Worm (Caenorhabditis elegans) whole organism, young adult: ENCODE measurements around the gene oac-14.
A peak's percentile ranks its signal among the peaks of the same experiment; 100 is the strongest.
"Not testable (repeated sequence)": the region's sequence is repeated elsewhere in the genome, so short reads cannot be mapped to it uniquely, and the experiment has no call there.

ENCODE experiments used
- B0035.1 ChIP-seq: sonication (generic microtip); optimal IDR thresholded peaks from 2 replicates; lab custom pipeline; 2016; ENCODE audit warnings: missing genetic modification characterization, mild to moderate bottlenecking, missing compliant biosample characterization, missing genotype, missing genetic modification reagents
- B0261.1 ChIP-seq: sonication (generic microtip); optimal IDR thresholded peaks from 2 replicates; lab custom pipeline; 2016; ENCODE audit warnings: mild to moderate bottlenecking, missing genetic modification characterization, moderate library complexity, missing compliant biosample characterization
- B0336.3 ChIP-seq: fragments of 200-800 bp; sonication (Bioruptor generic); IDR thresholded peaks from 2 replicates; pipeline ENCODE4 v1.3.6; 2022; ENCODE audit warnings: missing genetic modification characterization, missing compliant biosample characterization
- F10E7.11 ChIP-seq: sonication (generic microtip); optimal IDR thresholded peaks from 2 replicates; lab custom pipeline; 2017; ENCODE audit warnings: mild to moderate bottlenecking, missing genetic modification characterization, moderate library complexity, missing compliant biosample characterization
- F22D6.2 ChIP-seq: sonication (generic microtip); optimal IDR thresholded peaks from 2 replicates; lab custom pipeline; 2016; ENCODE audit warnings: mild to moderate bottlenecking, missing genetic modification characterization, missing compliant biosample characterization
- F23B12.7 ChIP-seq: sonication (generic microtip); optimal IDR thresholded peaks from 2 replicates; lab custom pipeline; 2017; ENCODE audit warnings: missing genetic modification characterization, mild to moderate bottlenecking, missing compliant biosample characterization, antibody characterized with exemption, moderate library complexity; ENCODE audit not compliant: insufficient read depth
- F52B5.7 ChIP-seq: sonication (generic microtip); optimal IDR thresholded peaks from 2 replicates; lab custom pipeline; 2016; ENCODE audit warnings: mild to moderate bottlenecking, missing genetic modification characterization, missing compliant biosample characterization
- Y95B8A.8 ChIP-seq: fragments of 200-800 bp; sonication (Bioruptor generic); IDR thresholded peaks from 2 replicates; pipeline ENCODE4 v1.3.6; 2022; ENCODE audit warnings: missing genetic modification reagents, missing genetic modification characterization, missing compliant biosample characterization
- ZK185.1 ChIP-seq: sonication (generic microtip); optimal IDR thresholded peaks from 2 replicates; lab custom pipeline; 2016; ENCODE audit warnings: mild to moderate bottlenecking, missing genetic modification characterization, missing compliant biosample characterization; ENCODE audit not compliant: poor library complexity, severe bottlenecking
- ama-1 ChIP-seq, 3 experiments: fragments of 150-350 bp in 1 of 3; sonication (generic microtip) in 2 of 3; optimal IDR thresholded peaks; 2 replicates each; lab custom pipeline; 2014 to 2018; ENCODE audit warnings: missing biosample characterization in 2 of 3, missing genetic modification characterization in 2 of 3, missing genetic modification reagents in 2 of 3
- aptf-3 ChIP-seq: fragments of 200-800 bp; sonication (Bioruptor generic); IDR thresholded peaks from 2 replicates; pipeline ENCODE4 v1.3.6; 2022; ENCODE audit warnings: missing genetic modification characterization, missing compliant biosample characterization
- atf-7 ChIP-seq: sonication (generic microtip); optimal IDR thresholded peaks from 2 replicates; lab custom pipeline; 2017; ENCODE audit warnings: mild to moderate bottlenecking, missing genetic modification characterization, missing compliant biosample characterization
- attf-3 ChIP-seq: fragments of 200-800 bp; sonication (Bioruptor generic); conservative IDR thresholded peaks from 2 replicates; pipeline ENCODE4 v1.3.6; 2022; ENCODE audit warnings: missing genetic modification reagents, missing genetic modification characterization, missing compliant biosample characterization
- attf-5 ChIP-seq: fragments of 200-800 bp; sonication (Bioruptor generic); optimal IDR thresholded peaks from 2 replicates; lab custom pipeline; 2018; ENCODE audit warnings: mild to moderate bottlenecking, missing genetic modification characterization, missing compliant biosample characterization
- ceh-100 ChIP-seq: fragments of 200-800 bp; sonication (Bioruptor generic); IDR thresholded peaks from 2 replicates; pipeline ENCODE4 v1.3.6; 2022; ENCODE audit warnings: missing genetic modification reagents, missing genetic modification characterization, missing compliant biosample characterization
- ceh-27 ChIP-seq: fragments of 200-800 bp; sonication (Bioruptor generic); optimal IDR thresholded peaks from 2 replicates; lab custom pipeline; 2018; ENCODE audit warnings: mild to moderate bottlenecking, missing genetic modification characterization, moderate library complexity, missing compliant biosample characterization
- dox-1 ChIP-seq: fragments of 200-800 bp; sonication (Bioruptor generic); IDR thresholded peaks from 2 replicates; pipeline ENCODE4 v1.3.6; 2022; ENCODE audit warnings: missing genetic modification reagents, missing genetic modification characterization, missing compliant biosample characterization
- egrh-3 ChIP-seq: fragments of 200-800 bp; sonication (Bioruptor generic); IDR thresholded peaks from 2 replicates; pipeline ENCODE4 v1.3.6; 2022; ENCODE audit warnings: missing genetic modification reagents, missing genetic modification characterization, missing compliant biosample characterization
- gei-17 ChIP-seq: fragments of 200-800 bp; sonication (Bioruptor generic); optimal IDR thresholded peaks from 2 replicates; lab custom pipeline; 2018; ENCODE audit warnings: mild to moderate bottlenecking, missing genetic modification characterization, missing compliant biosample characterization
- him-1 ChIP-seq: sonication (generic microtip); optimal IDR thresholded peaks from 2 replicates; lab custom pipeline; 2016; ENCODE audit warnings: missing genotype, missing genetic modification reagents, missing genetic modification characterization, missing compliant biosample characterization
- hmg-1.2 ChIP-seq: fragments of 200-800 bp; sonication (Bioruptor generic); IDR thresholded peaks from 2 replicates; pipeline ENCODE4 v1.3.6; 2022; ENCODE audit warnings: missing genetic modification reagents, missing genetic modification characterization, missing compliant biosample characterization
- hsf-1 ChIP-seq: fragments of 200-800 bp; sonication (Bioruptor generic); IDR thresholded peaks from 2 replicates; pipeline ENCODE4 v1.3.6; 2022; ENCODE audit warnings: missing genetic modification reagents, missing genetic modification characterization, missing compliant biosample characterization
- let-526 ChIP-seq: fragments of 200-800 bp; sonication (Bioruptor generic); IDR thresholded peaks from 2 replicates; pipeline ENCODE4 v1.3.6; 2022; ENCODE audit warnings: missing genetic modification reagents, missing genetic modification characterization, missing compliant biosample characterization
- let-607 ChIP-seq, 2 experiments: fragments of 200-800 bp in 1 of 2; sonication (Bioruptor generic) in 1 of 2; sonication (generic microtip) in 1 of 2; optimal IDR thresholded peaks; 2 replicates each; lab custom pipeline; 2016 to 2018; ENCODE audit warnings: mild to moderate bottlenecking in 2 of 2, missing compliant biosample characterization in 2 of 2, missing genetic modification characterization in 2 of 2, moderate library complexity in 2 of 2, missing genotype in 1 of 2
- lin-26 ChIP-seq: fragments of 200-800 bp; sonication (Bioruptor generic); IDR thresholded peaks from 2 replicates; pipeline ENCODE4 v1.3.6; 2022; ENCODE audit warnings: missing genetic modification reagents, missing genetic modification characterization, missing compliant biosample characterization
- lin-40 ChIP-seq: sonication (generic microtip); optimal IDR thresholded peaks from 2 replicates; lab custom pipeline; 2016; ENCODE audit warnings: missing genetic modification characterization, mild to moderate bottlenecking, missing compliant biosample characterization, missing genotype, missing genetic modification reagents
- lin-54 ChIP-seq: fragments of 200-800 bp; sonication (Bioruptor generic); optimal IDR thresholded peaks from 2 replicates; lab custom pipeline; 2018; ENCODE audit warnings: mild to moderate bottlenecking, missing genetic modification characterization, missing compliant biosample characterization
- madf-10 ChIP-seq: sonication (generic microtip); optimal IDR thresholded peaks from 2 replicates; lab custom pipeline; 2016; ENCODE audit warnings: mild to moderate bottlenecking, missing genetic modification characterization, missing compliant biosample characterization
- mxl-1 ChIP-seq: sonication (generic microtip); optimal IDR thresholded peaks from 2 replicates; lab custom pipeline; 2016; ENCODE audit warnings: missing genetic modification characterization, missing compliant biosample characterization
- nfyb-1 ChIP-seq: fragments of 200-800 bp; sonication (Bioruptor generic); IDR thresholded peaks from 2 replicates; pipeline ENCODE4 v1.3.6; 2022; ENCODE audit warnings: missing genetic modification reagents, missing genetic modification characterization, missing compliant biosample characterization
- nhr-80 ChIP-seq: sonication (generic microtip); optimal IDR thresholded peaks from 2 replicates; lab custom pipeline; 2016; ENCODE audit warnings: missing genetic modification characterization, missing compliant biosample characterization
- nhr-90 ChIP-seq: sonication (generic microtip); optimal IDR thresholded peaks from 2 replicates; lab custom pipeline; 2016; ENCODE audit warnings: missing genotype, mild to moderate bottlenecking, missing genetic modification characterization, missing compliant biosample characterization
- pbrm-1 ChIP-seq: fragments of 200-800 bp; sonication (Bioruptor generic); IDR thresholded peaks from 2 replicates; pipeline ENCODE4 v1.3.6; 2022; ENCODE audit warnings: missing genetic modification reagents, missing genetic modification characterization, missing compliant biosample characterization
- snpc-3.4 ChIP-seq: sonication (generic microtip); optimal IDR thresholded peaks from 2 replicates; lab custom pipeline; 2017; ENCODE audit warnings: missing genetic modification characterization, mild to moderate bottlenecking, missing compliant biosample characterization, antibody characterized with exemption, moderate library complexity, missing genotype, missing genetic modification reagents
- snpc-4 ChIP-seq, 5 experiments: fragments of 150-350 bp in 1 of 5; sonication (generic microtip) in 4 of 5; optimal IDR thresholded peaks; 2 replicates each; lab custom pipeline; 2014 to 2018; ENCODE audit warnings: missing genetic modification characterization in 5 of 5, missing biosample characterization in 3 of 5, antibody characterized with exemption in 2 of 5, mild to moderate bottlenecking in 2 of 5, missing compliant biosample characterization in 2 of 5, missing genotype in 2 of 5, moderate library complexity in 2 of 5, missing genetic modification reagents in 1 of 5
- somi-1 ChIP-seq: fragments of 200-800 bp; sonication (Bioruptor generic); optimal IDR thresholded peaks from 2 replicates; lab custom pipeline; 2018; ENCODE audit warnings: mild to moderate bottlenecking, missing genetic modification characterization, missing compliant biosample characterization
- tbp1 ChIP-seq: fragments of 200-800 bp; sonication (Bioruptor generic); optimal IDR thresholded peaks from 2 replicates; lab custom pipeline; 2018; ENCODE audit warnings: mild to moderate bottlenecking, missing genetic modification characterization, missing compliant biosample characterization
- ztf-25 ChIP-seq: fragments of 200-800 bp; sonication (Bioruptor generic); IDR thresholded peaks from 2 replicates; pipeline ENCODE4 v1.3.6; 2022; ENCODE audit warnings: missing genetic modification reagents, missing genetic modification characterization, missing compliant biosample characterization
- ztf-26 ChIP-seq: sonication (generic microtip); optimal IDR thresholded peaks from 2 replicates; lab custom pipeline; 2017; ENCODE audit warnings: missing genetic modification characterization, missing compliant biosample characterization
- ztf-3 ChIP-seq: fragments of 200-800 bp; sonication (Bioruptor generic); optimal IDR thresholded peaks from 2 replicates; lab custom pipeline; 2018; ENCODE audit warnings: mild to moderate bottlenecking, missing genetic modification characterization, missing compliant biosample characterization

Gene oac-14

ce11 chrX:10132546-10133032 is 9.2 kb downstream of the oac-14 start (continued):
- TF ChIP-seq F22D6.2 (tag; lab: Kevin White, UChicago) (peak; percentile 25), dox-1 (peak; percentile 86; the same call in 1 of the 2 replicates), snpc-4 (GFP tag; optimal IDR thresholded peaks at IDR 0.05; lab: Kevin White, UChicago) (peak; percentile 61), snpc-4 (tag; optimal IDR thresholded peaks at IDR 0.05; lab: Kevin White, UChicago) (peak; percentile 28 to 85 (median 56)), ztf-25 (0 out of 2 replicates have a peak, but pooled peaks have one; percentile 51), egrh-3 (GFP tag; lab: Robert Waterston, UW) (peak; percentile 23; the same call in 1 of the 2 replicates), somi-1 (GFP tag; lab: Kevin White, UChicago) (peak; percentile 27), B0261.1 (peak; percentile 80), hsf-1 (GFP tag; lab: Robert Waterston, UW) (peak; percentile 50; the same call in 1 of the 2 replicates), ZK185.1 (tag; lab: Kevin White, UChicago) (peak; percentile 54), mxl-1 (tag; lab: Kevin White, UChicago) (peak; percentile 36), him-1 (tag; lab: Kevin White, UChicago) (peak; percentile 78), gei-17 (GFP tag; lab: Kevin White, UChicago) (peak; percentile 40), B0336.3 (GFP tag; lab: Robert Waterston, UW) (peak; percentile 65; the same call in 1 of the 2 replicates), F10E7.11 (tag; lab: Kevin White, UChicago) (peak; percentile 73), pbrm-1 (peak; percentile 84), lin-54 (GFP tag; lab: Kevin White, UChicago) (peak; percentile 45), ztf-26 (tag; lab: Kevin White, UChicago) (peak; percentile 36), lin-26 (GFP tag; lab: Robert Waterston, UW) (peak; percentile 84), tbp1 (GFP tag; lab: Kevin White, UChicago) (peak; percentile 96), hmg-1.2 (peak; percentile 68), F23B12.7 (tag; lab: Kevin White, UChicago) (peak; percentile 51), attf-5 (GFP tag; lab: Kevin White, UChicago) (peak; percentile 56), let-526 (GFP tag; lab: Robert Waterston, UW) (peak; percentile 80), atf-7 (tag; lab: Kevin White, UChicago) (peak; percentile 22), nhr-90 (tag; lab: Kevin White, UChicago) (peak; percentile 67), attf-3 (GFP tag; lab: Robert Waterston, UW) (0 out of 2 replicates have a peak, but pooled peaks have one; percentile 24), let-607 (tag; optimal IDR thresholded peaks at IDR 0.05; lab: Kevin White, UChicago) (peak in 1 of 2 experiments; percentile 54), aptf-3 (0 out of 2 replicates have a peak, but pooled peaks have one; percentile 65), nfyb-1 (GFP tag; lab: Robert Waterston, UW) (0 out of 2 replicates have a peak, but pooled peaks have one; percentile 38), lin-40 (tag; lab: Kevin White, UChicago) (peak; percentile 62), snpc-3.4 (peak; percentile 48), ceh-27 (GFP tag; lab: Kevin White, UChicago) (peak; percentile 39), F52B5.7 (tag; lab: Kevin White, UChicago) (peak; percentile 67), madf-10 (tag; lab: Kevin White, UChicago) (peak; percentile 73), ama-1 (GFP tag; optimal IDR thresholded peaks at IDR 0.05; lab: Kevin White, UChicago) (peak; percentile 54 to 81), ceh-100 (peak; percentile 43)
- not testable (repeated sequence) for TF ChIP-seq ama-1 (optimal IDR thresholded peaks at IDR 0.05; lab: Kevin White, UChicago)

DNA sequence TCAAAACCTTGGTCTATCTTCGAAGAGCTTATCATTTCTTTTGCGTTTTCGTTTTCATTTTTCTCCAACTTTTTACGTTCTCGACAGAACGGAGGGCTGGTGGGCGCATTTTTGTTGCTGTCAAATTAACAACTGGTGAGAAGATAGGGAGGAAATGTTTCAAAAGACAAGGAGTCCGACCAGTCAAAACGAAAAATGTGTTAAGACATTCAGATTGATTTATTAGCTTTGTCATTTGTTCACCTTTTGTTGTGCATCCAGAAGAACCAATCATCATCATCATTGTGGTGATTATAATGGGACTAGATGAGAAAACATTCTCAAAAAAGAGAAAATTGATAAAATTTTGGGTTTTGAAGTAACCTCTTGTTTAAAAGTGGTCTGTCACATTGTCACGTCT is 11.7 kb downstream of the oac-14 start:
- no peak for TF ChIP-seq Y95B8A.8
- peak; percentile 18 for TF ChIP-seq nhr-80 (tag; lab: Kevin White, UChicago)
- no peak for TF ChIP-seq ztf-3 (GFP tag; lab: Kevin White, UChicago)
- no peak for TF ChIP-seq B0035.1 (tag; lab: Kevin White, UChicago)
